Fruit fly (Drosophila melanogaster): ENCODE data around the gene CrebA.

Gene CrebA

dm6 chr3L:15508233-15508632 is 27.0 kb upstream of the CrebA start, which contains the start of gene CG7841 (continued):
- TF ChIP-seq CG7556 (GFP tag; optimal IDR thresholded peaks at IDR 0.05) = peak; percentile 97
- peak; percentile 98 for TF ChIP-seq CG15696 (tag; optimal IDR thresholded peaks at IDR 0.05)
- TF ChIP-seq eyg (GFP tag; optimal IDR thresholded peaks at IDR 0.05) = peak; percentile 97
- TF ChIP-seq CHES-1-like (GFP tag; optimal IDR thresholded peaks at IDR 0.05) = peak; percentile 96
- TF ChIP-seq zen2 (GFP tag; IDR thresholded peaks at IDR 0.05; ENCODE audit: partially characterized antibody) = no peak
- no peak for TF ChIP-seq CG4404 (GFP tag; IDR thresholded peaks at IDR 0.05)
- peak; percentile 79 for TF ChIP-seq MESR4 (GFP tag; optimal IDR thresholded peaks at IDR 0.05)
- peak; percentile 97 for TF ChIP-seq crc (GFP tag; optimal IDR thresholded peaks at IDR 0.05)
- peak; percentile 99 for TF ChIP-seq CG2678 (tag; optimal IDR thresholded peaks at IDR 0.05)
- peak; percentile 81 for TF ChIP-seq pfk (GFP tag; optimal IDR thresholded peaks at IDR 0.05)
- TF ChIP-seq ap (GFP tag; IDR thresholded peaks at IDR 0.05) = peak; percentile 94; the same call in 1 of the 2 replicates
- TF ChIP-seq fru (optimal IDR thresholded peaks at IDR 0.05) = no peak
- peak; percentile 97 for TF ChIP-seq Bteb2 (GFP tag; optimal IDR thresholded peaks at IDR 0.05)
- TF ChIP-seq BtbVII (GFP tag; optimal IDR thresholded peaks at IDR 0.05) = peak; percentile 99
- TF ChIP-seq HLH4C (GFP tag; IDR thresholded peaks at IDR 0.05; ENCODE audit: partially characterized antibody) = no peak
- peak; percentile 98 for TF ChIP-seq CG12769 (tag; optimal IDR thresholded peaks at IDR 0.05)
- peak; percentile 98 for TF ChIP-seq lbe (GFP tag; optimal IDR thresholded peaks at IDR 0.05)
- peak; percentile 96 for TF ChIP-seq tup (GFP tag; optimal IDR thresholded peaks at IDR 0.05)
- TF ChIP-seq CG13123 (GFP tag; optimal IDR thresholded peaks at IDR 0.05) = peak; percentile 91
- peak; percentile 97 for TF ChIP-seq Asciz (GFP tag; optimal IDR thresholded peaks at IDR 0.05)
- peak; percentile 79 for TF ChIP-seq z (GFP tag; IDR thresholded peaks at IDR 0.05)
- TF ChIP-seq cg (GFP tag; optimal IDR thresholded peaks at IDR 0.05) = peak; percentile 21
- TF ChIP-seq tio (GFP tag; optimal IDR thresholded peaks at IDR 0.05) = peak; percentile 89
- TF ChIP-seq Ssrp (tag; optimal IDR thresholded peaks at IDR 0.05) = peak; percentile 95
- peak in 1 of 3 experiments; percentile 98 for TF ChIP-seq lola (GFP tag; optimal IDR thresholded peaks at IDR 0.05)
- peak; percentile 91 for TF ChIP-seq zen (tag; optimal IDR thresholded peaks at IDR 0.05)
- TF ChIP-seq Adf1 (GFP tag; IDR thresholded peaks at IDR 0.05) = peak; percentile 80
- peak; percentile 93 for TF ChIP-seq kay (GFP tag; optimal IDR thresholded peaks at IDR 0.05)
- no peak; the same call in 1 of the 2 replicates for TF ChIP-seq klu (GFP tag; IDR thresholded peaks at IDR 0.05)
- TF ChIP-seq ERR (GFP tag; optimal IDR thresholded peaks at IDR 0.05) = peak; percentile 97
- TF ChIP-seq lov (optimal IDR thresholded peaks at IDR 0.05) = no peak
- peak; percentile 97 for TF ChIP-seq lov (GFP tag; IDR thresholded peaks at IDR 0.05)
- peak; percentile 96 for TF ChIP-seq CG17361 (GFP tag; IDR thresholded peaks at IDR 0.05)
- TF ChIP-seq emc (GFP tag; optimal IDR thresholded peaks at IDR 0.05) = peak; percentile 90
- TF ChIP-seq CG2875 (GFP tag; optimal IDR thresholded peaks at IDR 0.05) = peak; percentile 97
- no peak for TF ChIP-seq prd (optimal IDR thresholded peaks at IDR 0.05)
- TF ChIP-seq prd (GFP tag; IDR thresholded peaks at IDR 0.05) = peak; percentile 94
- TF ChIP-seq phol (tag; optimal IDR thresholded peaks at IDR 0.05) = peak; percentile 97
- peak; percentile 97 for TF ChIP-seq CG18476 (GFP tag; optimal IDR thresholded peaks at IDR 0.05)
- TF ChIP-seq CG6689 (GFP tag; IDR thresholded peaks at IDR 0.05) = peak; percentile 96
- TF ChIP-seq disco-r (GFP tag; optimal IDR thresholded peaks at IDR 0.05) = peak; percentile 93
- peak; percentile 87 for TF ChIP-seq CG2116 (GFP tag; optimal IDR thresholded peaks at IDR 0.05)
- peak; percentile 96 for TF ChIP-seq Chrac-16 (GFP tag; optimal IDR thresholded peaks at IDR 0.05)
- peak; percentile 98 for TF ChIP-seq Xrp1 (GFP tag; IDR thresholded peaks at IDR 0.05)
- peak; percentile 95 for TF ChIP-seq Dbx (GFP tag; IDR thresholded peaks at IDR 0.05)
- TF ChIP-seq Deaf1 (tag; optimal IDR thresholded peaks at IDR 0.05) = peak; percentile 87
- peak; percentile 96 for TF ChIP-seq fd96Cb (tag; optimal IDR thresholded peaks at IDR 0.05)
- peak; percentile 98 for TF ChIP-seq CG10147 (GFP tag; optimal IDR thresholded peaks at IDR 0.05)
- TF ChIP-seq cas (GFP tag; IDR thresholded peaks at IDR 0.05) = peak; percentile 92; the same call in 1 of the 2 replicates
- peak; percentile 99 for TF ChIP-seq row (GFP tag; IDR thresholded peaks at IDR 0.05)
- TF ChIP-seq CG10959 (GFP tag; IDR thresholded peaks at IDR 0.05) = peak; percentile 94; the same call in 1 of the 2 replicates

All from whole organism, embryonic.